Worm (Caenorhabditis elegans) whole organism, L2 larva: ENCODE results near the gene F54B11.5.

ENCODE experiments used
- Y55F3AM.14 ChIP-seq: fragments of 200-800 bp; sonication (Bioruptor generic); optimal IDR thresholded peaks from 2 replicates; lab custom pipeline; 2018; ENCODE audit warnings: mild to moderate bottlenecking, missing genetic modification characterization, missing compliant biosample characterization
- ceh-82 ChIP-seq: fragments of 150-350 bp; optimal IDR thresholded peaks from 2 replicates; lab custom pipeline; 2014; ENCODE audit warnings: missing biosample characterization, missing genetic modification characterization
- crh-2 ChIP-seq: sonication (generic microtip); optimal IDR thresholded peaks from 2 replicates; lab custom pipeline; 2017; ENCODE audit warnings: missing biosample characterization, missing genetic modification characterization
- dmd-4 ChIP-seq: sonication (generic microtip); optimal IDR thresholded peaks from 2 replicates; lab custom pipeline; 2017; ENCODE audit warnings: missing biosample characterization, missing genetic modification characterization
- egl-27 ChIP-seq: sonication (generic microtip); optimal IDR thresholded peaks from 3 replicates; lab custom pipeline; 2017; ENCODE audit warnings: missing biosample characterization, missing genetic modification reagents, missing genetic modification characterization
- lin-13 ChIP-seq: fragments of 150-350 bp; optimal IDR thresholded peaks from 2 replicates; lab custom pipeline; 2014; ENCODE audit warnings: missing biosample characterization, missing genetic modification reagents, missing genetic modification characterization
- mdl-1 ChIP-seq, 2 experiments: fragments of 150-350 bp in 1 of 2; sonication (generic microtip) in 1 of 2; optimal IDR thresholded peaks; 2 replicates each; lab custom pipeline; 2017; ENCODE audit warnings: missing biosample characterization in 2 of 2, missing genetic modification characterization in 2 of 2
- nhr-11 ChIP-seq: fragments of 150-350 bp; optimal IDR thresholded peaks from 2 replicates; lab custom pipeline; 2014; ENCODE audit warnings: missing biosample characterization, missing genetic modification characterization
- nhr-12 ChIP-seq: fragments of 150-350 bp; optimal IDR thresholded peaks from 2 replicates; lab custom pipeline; 2014; ENCODE audit warnings: missing biosample characterization, missing genetic modification characterization
- nhr-21 ChIP-seq: fragments of 150-350 bp; optimal IDR thresholded peaks from 2 replicates; lab custom pipeline; 2014; ENCODE audit warnings: missing biosample characterization, missing genetic modification characterization
- nhr-237 ChIP-seq: fragments of 150-350 bp; optimal IDR thresholded peaks from 2 replicates; lab custom pipeline; 2014; ENCODE audit warnings: missing biosample characterization, missing genetic modification characterization
- skn-1 ChIP-seq: sonication (generic microtip); optimal IDR thresholded peaks from 2 replicates; lab custom pipeline; 2017; ENCODE audit warnings: missing biosample characterization, missing genetic modification characterization
- snpc-4 ChIP-seq: fragments of 150-350 bp; optimal IDR thresholded peaks from 2 replicates; lab custom pipeline; 2014; ENCODE audit warnings: missing biosample characterization, missing genetic modification characterization
- unc-62 ChIP-seq: fragments of 150-350 bp; optimal IDR thresholded peaks from 2 replicates; lab custom pipeline; 2014; ENCODE audit warnings: missing biosample characterization, missing genetic modification reagents, missing genetic modification characterization

DNA sequence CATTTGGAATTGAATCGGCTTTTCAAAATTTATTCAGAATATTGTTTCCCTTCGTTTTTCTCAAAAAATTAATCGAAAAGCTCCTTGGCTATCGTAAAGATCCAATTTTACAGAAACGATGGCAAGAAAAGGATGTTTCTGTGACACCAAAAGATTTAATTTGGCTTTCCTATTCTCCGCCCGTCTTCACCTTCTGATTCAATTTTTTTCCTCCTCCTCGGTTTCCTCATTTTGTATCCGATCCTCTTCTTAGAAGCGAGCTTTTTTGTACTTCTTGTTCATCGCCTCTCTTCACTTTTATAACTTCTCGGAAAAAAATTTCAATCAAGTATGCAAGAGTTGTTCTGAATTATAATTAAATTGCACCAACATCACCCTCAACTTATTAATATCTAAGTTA, 14.2 kb upstream of the F54B11.5 start:
- TF ChIP-seq nhr-11 (tag; lab: Kevin White, UChicago) (no peak), skn-1 (tag; lab: Kevin White, UChicago) (no peak), nhr-21 (tag; lab: Kevin White, UChicago) (no peak), ceh-82 (tag; lab: Kevin White, UChicago) (no peak), crh-2 (no peak), Y55F3AM.14 (GFP tag; lab: Kevin White, UChicago) (no peak), nhr-12 (tag; lab: Kevin White, UChicago) (no peak), dmd-4 (tag; lab: Kevin White, UChicago) (no peak), snpc-4 (tag; lab: Kevin White, UChicago) (no peak), nhr-237 (no peak), mdl-1 (tag; optimal IDR thresholded peaks at IDR 0.05; lab: Kevin White, UChicago) (no peak), unc-62 (GFP tag; lab: Kevin White, UChicago) (no peak), lin-13 (GFP tag; lab: Kevin White, UChicago) (no peak), egl-27 (tag; lab: Kevin White, UChicago) (no peak)
